Fruit fly (Drosophila melanogaster) whole organism, prepupa: Measurements from ENCODE around the gene robl62A.
A peak's percentile ranks its signal among the peaks of the same experiment; 100 is the strongest.

Experiments
- Blimp-1 ChIP-seq: fragments of 200-800 bp; sonication (Bioruptor generic); optimal IDR thresholded peaks from 3 replicates; lab custom pipeline; 2017; ENCODE audit warnings: missing biosample characterization, missing genetic modification characterization, mild to moderate bottlenecking, moderate library complexity, missing genetic modification reagents
- CG10631 ChIP-seq: fragments of 200-800 bp; sonication (Bioruptor generic); optimal IDR thresholded peaks from 2 replicates; lab custom pipeline; 2016; ENCODE audit warnings: missing biosample characterization, missing genetic modification characterization
- CG10669 ChIP-seq: fragments of 200-800 bp; sonication (Bioruptor generic); optimal IDR thresholded peaks from 3 replicates; lab custom pipeline; 2018; ENCODE audit warnings: missing biosample characterization, mild to moderate bottlenecking, missing genetic modification characterization, moderate library complexity
- CG11294 ChIP-seq: fragments of 200-800 bp; sonication (Bioruptor generic); IDR thresholded peaks from 2 replicates; pipeline ENCODE4 v1.3.6; 2022; ENCODE audit warnings: missing biosample characterization, missing genetic modification characterization
- CG11762 ChIP-seq: fragments of 200-800 bp; sonication (Bioruptor generic); optimal IDR thresholded peaks from 3 replicates; lab custom pipeline; 2016; ENCODE audit warnings: missing biosample characterization, missing genetic modification characterization; ENCODE audit not compliant: insufficient read depth
- CG1621 ChIP-seq: fragments of 200-800 bp; sonication (Bioruptor generic); optimal IDR thresholded peaks from 3 replicates; lab custom pipeline; 2018; ENCODE audit warnings: missing biosample characterization, mild to moderate bottlenecking, missing genetic modification characterization
- CG16779 ChIP-seq: fragments of 200-800 bp; sonication (Bioruptor generic); optimal IDR thresholded peaks from 3 replicates; lab custom pipeline; 2017; ENCODE audit warnings: missing biosample characterization, mild to moderate bottlenecking, missing genetic modification characterization
- CG3032 ChIP-seq: fragments of 200-800 bp; optimal IDR thresholded peaks from 2 replicates; lab custom pipeline; 2019; ENCODE audit warnings: missing biosample characterization, mild to moderate bottlenecking, missing genetic modification characterization, moderate library complexity
- CG31627 ChIP-seq: fragments of 200-800 bp; sonication (Bioruptor generic); optimal IDR thresholded peaks from 3 replicates; lab custom pipeline; 2016; ENCODE audit warnings: missing biosample characterization, missing genetic modification characterization
- CG34406 ChIP-seq: fragments of 200-800 bp; sonication (Bioruptor generic); optimal IDR thresholded peaks from 3 replicates; lab custom pipeline; 2016; ENCODE audit warnings: missing biosample characterization, missing genetic modification characterization
- CG3919 ChIP-seq: fragments of 200-800 bp; sonication (Bioruptor generic); optimal IDR thresholded peaks from 3 replicates; lab custom pipeline; 2016; ENCODE audit warnings: missing biosample characterization, missing genetic modification characterization
- CG4318 ChIP-seq: fragments of 200-800 bp; sonication (Bioruptor generic); optimal IDR thresholded peaks from 3 replicates; lab custom pipeline; 2017; ENCODE audit warnings: missing biosample characterization, mild to moderate bottlenecking, missing genetic modification characterization
- CG6808 ChIP-seq: fragments of 200-800 bp; sonication (Bioruptor generic); optimal IDR thresholded peaks from 3 replicates; lab custom pipeline; 2017; ENCODE audit warnings: missing biosample characterization, missing genetic modification characterization, mild to moderate bottlenecking, moderate library complexity, missing genetic modification reagents
- CG8319 ChIP-seq: fragments of 200-800 bp; sonication (Bioruptor generic); optimal IDR thresholded peaks from 3 replicates; lab custom pipeline; 2016; ENCODE audit warnings: missing biosample characterization, missing genetic modification characterization
- CG9139 ChIP-seq: fragments of 200-800 bp; sonication (Bioruptor generic); optimal IDR thresholded peaks from 3 replicates; lab custom pipeline; 2017; ENCODE audit warnings: missing biosample characterization, mild to moderate bottlenecking, missing genetic modification characterization
- Eip75B ChIP-seq: fragments of 200-800 bp; sonication (Bioruptor generic); optimal IDR thresholded peaks from 3 replicates; lab custom pipeline; 2016; ENCODE audit warnings: missing biosample characterization, missing genetic modification characterization
- Eip78C ChIP-seq: fragments of 200-800 bp; sonication (Bioruptor generic); peaks from one replicate; lab custom pipeline; 2016; ENCODE audit warnings: missing biosample characterization, missing genetic modification characterization
- Eip93F ChIP-seq: fragments of 200-800 bp; sonication (Bioruptor generic); optimal IDR thresholded peaks from 2 replicates; lab custom pipeline; 2016; ENCODE audit warnings: missing biosample characterization, mild to moderate bottlenecking, missing genetic modification characterization
- Ets21C ChIP-seq: fragments of 200-800 bp; sonication (Bioruptor generic); optimal IDR thresholded peaks from 3 replicates; lab custom pipeline; 2016; ENCODE audit warnings: missing biosample characterization, missing genetic modification characterization
- Ets96B ChIP-seq: fragments of 200-800 bp; optimal IDR thresholded peaks from 2 replicates; lab custom pipeline; 2019; ENCODE audit warnings: missing biosample characterization, mild to moderate bottlenecking, missing genetic modification characterization, moderate library complexity
- Gug ChIP-seq: fragments of 200-800 bp; sonication (Bioruptor generic); IDR thresholded peaks from 2 replicates; pipeline ENCODE4 v1.3.6; 2022; ENCODE audit warnings: missing biosample characterization, missing genetic modification characterization
- Hr38 ChIP-seq: sonication (Bioruptor generic); optimal IDR thresholded peaks from 2 replicates; lab custom pipeline; 2016; ENCODE audit warnings: missing biosample characterization, missing genetic modification characterization
- Hr39 ChIP-seq: fragments of 200-800 bp; sonication (Bioruptor generic); optimal IDR thresholded peaks from 2 replicates; lab custom pipeline; 2016; ENCODE audit warnings: missing biosample characterization, missing genetic modification characterization
- Hr4 ChIP-seq: fragments of 200-800 bp; sonication (Bioruptor generic); optimal IDR thresholded peaks from 3 replicates; lab custom pipeline; 2016; ENCODE audit warnings: missing biosample characterization, missing genetic modification characterization
- Lpt ChIP-seq: fragments of 200-800 bp; sonication (Bioruptor generic); optimal IDR thresholded peaks from 3 replicates; lab custom pipeline; 2016; ENCODE audit warnings: missing biosample characterization, missing genetic modification characterization
- OdsH ChIP-seq: fragments of 200-800 bp; sonication (Bioruptor generic); optimal IDR thresholded peaks from 3 replicates; lab custom pipeline; 2016; ENCODE audit warnings: missing biosample characterization, missing genetic modification characterization
- Sox15 ChIP-seq: fragments of 200-800 bp; sonication (Bioruptor generic); optimal IDR thresholded peaks from 3 replicates; lab custom pipeline; 2016; ENCODE audit warnings: missing biosample characterization, missing genetic modification characterization
- eg ChIP-seq: fragments of 200-800 bp; sonication (Bioruptor generic); IDR thresholded peaks from 3 replicates; pipeline ENCODE4 v1.3.6; 2022; ENCODE audit warnings: missing biosample characterization, missing genetic modification characterization
- fd59A ChIP-seq: fragments of 200-800 bp; sonication (Bioruptor generic); optimal IDR thresholded peaks from 2 replicates; lab custom pipeline; 2017; ENCODE audit warnings: missing biosample characterization, mild to moderate bottlenecking, missing genetic modification characterization, missing genetic modification reagents
- lz ChIP-seq: fragments of 200-800 bp; sonication (Bioruptor generic); optimal IDR thresholded peaks from 3 replicates; lab custom pipeline; 2016; ENCODE audit warnings: missing biosample characterization, missing genetic modification characterization
- net ChIP-seq: fragments of 200-800 bp; sonication (Bioruptor generic); optimal IDR thresholded peaks from 3 replicates; lab custom pipeline; 2016; ENCODE audit warnings: missing biosample characterization, missing genetic modification characterization
- pdm3 ChIP-seq: fragments of 200-800 bp; sonication (Bioruptor generic); optimal IDR thresholded peaks from 3 replicates; lab custom pipeline; 2016; ENCODE audit warnings: missing biosample characterization, missing genetic modification characterization
- salr ChIP-seq, 2 experiments: fragments of 200-800 bp; sonication (Bioruptor generic); optimal IDR thresholded peaks; 3 replicates each; lab custom pipeline; 2016 to 2018; ENCODE audit warnings: missing biosample characterization in 2 of 2, missing genetic modification characterization in 2 of 2, mild to moderate bottlenecking in 1 of 2
- spab ChIP-seq: fragments of 200-800 bp; sonication (Bioruptor generic); optimal IDR thresholded peaks from 2 replicates; lab custom pipeline; 2017; ENCODE audit warnings: missing biosample characterization, mild to moderate bottlenecking, missing genetic modification characterization, missing genetic modification reagents
- svp ChIP-seq: fragments of 200-800 bp; sonication (Bioruptor generic); peaks from one replicate; lab custom pipeline; 2016; ENCODE audit warnings: missing biosample characterization, missing genetic modification characterization
- topi ChIP-seq: fragments of 200-800 bp; sonication (Bioruptor generic); optimal IDR thresholded peaks from 3 replicates; lab custom pipeline; 2016; ENCODE audit warnings: missing biosample characterization, missing genetic modification characterization
- vri ChIP-seq: fragments of 200-800 bp; sonication (Bioruptor generic); optimal IDR thresholded peaks from 3 replicates; lab custom pipeline; 2016; ENCODE audit warnings: missing biosample characterization, mild to moderate bottlenecking, missing genetic modification characterization

The robl62A gene

DNA sequence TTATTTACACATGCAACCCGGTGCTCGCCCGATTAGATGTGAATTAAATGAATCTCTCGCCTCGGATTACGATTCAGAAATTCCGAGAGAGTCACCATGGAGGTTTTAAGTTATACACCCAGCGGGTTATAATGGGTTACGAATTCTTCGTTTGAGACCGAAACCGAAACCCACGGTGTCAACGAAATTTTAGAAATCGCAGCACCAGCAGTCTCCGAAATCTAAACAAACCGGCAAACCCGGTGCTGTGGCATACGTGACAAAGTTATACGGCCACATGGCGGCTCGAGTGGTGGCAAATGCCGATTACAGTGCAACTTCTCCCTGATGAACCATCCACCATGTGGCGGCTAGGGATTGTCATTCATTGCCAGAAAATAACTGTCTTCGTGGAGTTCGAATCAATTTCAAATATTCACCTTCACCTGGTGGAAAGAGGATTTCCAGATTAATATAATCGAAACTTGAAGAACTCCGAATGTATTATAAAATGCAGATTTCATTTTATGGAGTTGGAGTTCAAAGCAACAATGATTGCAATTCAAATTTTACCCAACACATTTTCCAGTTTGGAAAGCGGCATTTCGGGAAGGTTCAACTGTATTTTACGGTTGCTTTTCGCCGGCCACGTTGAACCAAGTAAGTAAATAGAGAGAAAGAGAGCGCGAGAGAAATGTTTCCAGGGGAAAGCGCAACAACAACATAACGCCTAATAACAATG lies 38.6 kb downstream of the robl62A start (continued):
- TF ChIP-seq Hr39 (GFP tag; lab: Kevin White, UChicago) (peak; percentile 69), Gug (peak; percentile 55), CG10631 (GFP tag; lab: Kevin White, UChicago) (peak; percentile 52), eg (GFP tag; lab: Robert Waterston, UW) (peak; percentile 82), CG11762 (GFP tag; lab: Kevin White, UChicago) (peak; percentile 48), CG10669 (GFP tag; lab: Kevin White, UChicago) (peak; percentile 51), lz (GFP tag; lab: Kevin White, UChicago) (peak; percentile 47), Hr4 (peak; percentile 92), fd59A (peak; percentile 39), CG8319 (GFP tag; lab: Kevin White, UChicago) (no peak), CG31627 (GFP tag; lab: Kevin White, UChicago) (peak; percentile 63), CG3919 (peak; percentile 72), pdm3 (peak; percentile 69), Sox15 (GFP tag; lab: Kevin White, UChicago) (peak; percentile 20), Hr38 (peak; percentile 11), CG16779 (tag; lab: Kevin White, UChicago) (no peak), OdsH (GFP tag; lab: Kevin White, UChicago) (peak; percentile 69), CG34406 (GFP tag; lab: Kevin White, UChicago) (peak; percentile 33), salr (GFP tag; optimal IDR thresholded peaks at IDR 0.05; lab: Kevin White, UChicago) (peak in 1 of 2 experiments; percentile 75), CG1621 (tag; lab: Kevin White, UChicago) (no peak), CG6808 (GFP tag; lab: Kevin White, UChicago) (peak; percentile 63), CG3032 (peak; percentile 39), CG4318 (GFP tag; lab: Kevin White, UChicago) (peak; percentile 81), spab (GFP tag; lab: Kevin White, UChicago) (peak; percentile 6), Eip93F (GFP tag; lab: Kevin White, UChicago) (no peak), Ets96B (tag; lab: Kevin White, UChicago) (peak; percentile 35), Eip75B (peak; percentile 50), CG11294 (GFP tag; lab: Robert Waterston, UW) (peak; percentile 46; the same call in 1 of the 2 replicates), Eip78C (GFP tag; lab: Kevin White, UChicago) (peak; percentile 81), CG9139 (GFP tag; lab: Kevin White, UChicago) (no peak), topi (GFP tag; lab: Kevin White, UChicago) (peak; percentile 49), Blimp-1 (GFP tag; lab: Kevin White, UChicago) (no peak), Ets21C (GFP tag; lab: Kevin White, UChicago) (peak; percentile 25), Lpt (GFP tag; lab: Kevin White, UChicago) (peak; percentile 68), net (GFP tag; lab: Kevin White, UChicago) (peak; percentile 65)
- TF ChIP-seq, all 60 proteins: peak for 52

dm6 chr3L:1516631-1517273 lies 39.3 kb downstream of the robl62A start, which contains the start of gene cue:
Gene cue (minus strand): TSS chr3L:1517271.
- TF ChIP-seq CG3032 (no peak), vri (GFP tag; lab: Kevin White, UChicago) (peak; percentile 20), CG34406 (GFP tag; lab: Kevin White, UChicago) (no peak), CG10631 (GFP tag; lab: Kevin White, UChicago) (no peak), svp (GFP tag; lab: Kevin White, UChicago) (peak; percentile 44), CG16779 (tag; lab: Kevin White, UChicago) (no peak)
- TF ChIP-seq, all 60 proteins: peak for 2
